Worm (Caenorhabditis elegans) whole organism, young adult: ENCODE measurements around the gene Y46G5A.34.
A peak's percentile ranks its signal among the peaks of the same experiment; 100 is the strongest.

ENCODE experiments used
- C06A6.2 ChIP-seq: fragments of 200-800 bp; sonication (Bioruptor generic); conservative IDR thresholded peaks from 2 replicates; pipeline ENCODE4 v1.3.6; 2022; ENCODE audit warnings: missing genetic modification characterization, missing compliant biosample characterization
- C17E4.6 ChIP-seq: fragments of 200-800 bp; sonication (Bioruptor generic); IDR thresholded peaks from 2 replicates; pipeline ENCODE4 v1.3.6; 2022; ENCODE audit warnings: missing genetic modification reagents, missing genetic modification characterization, missing compliant biosample characterization
- D2030.7 ChIP-seq: fragments of 200-800 bp; sonication (Bioruptor generic); IDR thresholded peaks from 2 replicates; pipeline ENCODE4 v1.3.6; 2022; ENCODE audit warnings: missing genetic modification reagents, missing genetic modification characterization, missing compliant biosample characterization
- F10E7.11 ChIP-seq: sonication (generic microtip); optimal IDR thresholded peaks from 2 replicates; lab custom pipeline; 2017; ENCODE audit warnings: mild to moderate bottlenecking, missing genetic modification characterization, moderate library complexity, missing compliant biosample characterization
- F33H1.4 ChIP-seq: fragments of 200-800 bp; sonication (Bioruptor generic); IDR thresholded peaks from 2 replicates; pipeline ENCODE4 v1.3.6; 2022; ENCODE audit warnings: missing genetic modification reagents, missing genetic modification characterization, missing compliant biosample characterization
- F55B11.4 ChIP-seq: sonication (generic microtip); optimal IDR thresholded peaks from 2 replicates; lab custom pipeline; 2016; ENCODE audit warnings: missing compliant biosample characterization, missing genetic modification characterization, borderline replicate concordance; ENCODE audit not compliant: insufficient read depth
- K11D2.4 ChIP-seq: fragments of 200-800 bp; sonication (Bioruptor generic); IDR thresholded peaks from 2 replicates; pipeline ENCODE4 v1.3.6; 2022; ENCODE audit warnings: missing genetic modification reagents, missing genetic modification characterization, missing compliant biosample characterization
- Y53F4B.3 ChIP-seq: fragments of 200-800 bp; sonication (Bioruptor generic); IDR thresholded peaks from 2 replicates; pipeline ENCODE4 v1.3.6; 2022; ENCODE audit warnings: missing genetic modification reagents, missing genetic modification characterization, missing compliant biosample characterization
- ZK185.1 ChIP-seq: sonication (generic microtip); optimal IDR thresholded peaks from 2 replicates; lab custom pipeline; 2016; ENCODE audit warnings: mild to moderate bottlenecking, missing genetic modification characterization, missing compliant biosample characterization; ENCODE audit not compliant: poor library complexity, severe bottlenecking
- akir-1 ChIP-seq: fragments of 200-800 bp; sonication (Bioruptor generic); optimal IDR thresholded peaks from 2 replicates; lab custom pipeline; 2018; ENCODE audit warnings: mild to moderate bottlenecking, missing genetic modification characterization, moderate library complexity, missing compliant biosample characterization
- ama-1 ChIP-seq, 3 experiments: fragments of 150-350 bp in 1 of 3; sonication (generic microtip) in 2 of 3; optimal IDR thresholded peaks; 2 replicates each; lab custom pipeline; 2014 to 2018; ENCODE audit warnings: missing biosample characterization in 2 of 3, missing genetic modification characterization in 2 of 3, missing genetic modification reagents in 2 of 3
- attf-3 ChIP-seq: fragments of 200-800 bp; sonication (Bioruptor generic); conservative IDR thresholded peaks from 2 replicates; pipeline ENCODE4 v1.3.6; 2022; ENCODE audit warnings: missing genetic modification reagents, missing genetic modification characterization, missing compliant biosample characterization
- attf-5 ChIP-seq: fragments of 200-800 bp; sonication (Bioruptor generic); optimal IDR thresholded peaks from 2 replicates; lab custom pipeline; 2018; ENCODE audit warnings: mild to moderate bottlenecking, missing genetic modification characterization, missing compliant biosample characterization
- cebp-2 ChIP-seq: fragments of 200-800 bp; sonication (Bioruptor generic); IDR thresholded peaks from 2 replicates; pipeline ENCODE4 v1.3.6; 2022; ENCODE audit warnings: missing genetic modification characterization, missing compliant biosample characterization
- ceh-100 ChIP-seq: fragments of 200-800 bp; sonication (Bioruptor generic); IDR thresholded peaks from 2 replicates; pipeline ENCODE4 v1.3.6; 2022; ENCODE audit warnings: missing genetic modification reagents, missing genetic modification characterization, missing compliant biosample characterization
- ceh-40 ChIP-seq: fragments of 200-800 bp; sonication (Bioruptor generic); IDR thresholded peaks from 2 replicates; pipeline ENCODE4 v1.3.6; 2022; ENCODE audit warnings: missing genetic modification characterization, missing compliant biosample characterization
- ceh-58 ChIP-seq: fragments of 200-800 bp; sonication (Bioruptor generic); IDR thresholded peaks from 2 replicates; pipeline ENCODE4 v1.3.6; 2022; ENCODE audit warnings: missing genetic modification characterization, missing compliant biosample characterization
- ceh-91 ChIP-seq: fragments of 200-800 bp; sonication (Bioruptor generic); IDR thresholded peaks from 2 replicates; pipeline ENCODE4 v1.3.6; 2022; ENCODE audit warnings: missing genetic modification reagents, missing genetic modification characterization, missing compliant biosample characterization
- die-1 ChIP-seq: sonication (generic microtip); optimal IDR thresholded peaks from 2 replicates; lab custom pipeline; 2016; ENCODE audit warnings: missing genotype, mild to moderate bottlenecking, missing genetic modification characterization, missing compliant biosample characterization
- dpff-1 ChIP-seq: sonication (generic microtip); optimal IDR thresholded peaks from 2 replicates; lab custom pipeline; 2017; ENCODE audit warnings: mild to moderate bottlenecking, missing genetic modification characterization, missing compliant biosample characterization
- efl-1 ChIP-seq: fragments of 150-350 bp; optimal IDR thresholded peaks from 2 replicates; lab custom pipeline; 2014; ENCODE audit warnings: missing biosample characterization, missing genetic modification reagents, missing genetic modification characterization
- egrh-3 ChIP-seq: fragments of 200-800 bp; sonication (Bioruptor generic); IDR thresholded peaks from 2 replicates; pipeline ENCODE4 v1.3.6; 2022; ENCODE audit warnings: missing genetic modification reagents, missing genetic modification characterization, missing compliant biosample characterization
- ekl-4 ChIP-seq: fragments of 200-800 bp; sonication (Bioruptor generic); IDR thresholded peaks from 2 replicates; pipeline ENCODE4 v1.3.6; 2022; ENCODE audit warnings: missing genetic modification reagents, missing genetic modification characterization, missing compliant biosample characterization
- ets-4 ChIP-seq: fragments of 200-800 bp; sonication (Bioruptor generic); optimal IDR thresholded peaks from 2 replicates; lab custom pipeline; 2018; ENCODE audit warnings: mild to moderate bottlenecking, missing genetic modification characterization, missing compliant biosample characterization
- fkh-3 ChIP-seq: sonication (generic microtip); optimal IDR thresholded peaks from 2 replicates; lab custom pipeline; 2016; ENCODE audit warnings: mild to moderate bottlenecking, missing genetic modification characterization, missing compliant biosample characterization
- gei-17 ChIP-seq: fragments of 200-800 bp; sonication (Bioruptor generic); optimal IDR thresholded peaks from 2 replicates; lab custom pipeline; 2018; ENCODE audit warnings: mild to moderate bottlenecking, missing genetic modification characterization, missing compliant biosample characterization
- him-1 ChIP-seq: sonication (generic microtip); optimal IDR thresholded peaks from 2 replicates; lab custom pipeline; 2016; ENCODE audit warnings: missing genotype, missing genetic modification reagents, missing genetic modification characterization, missing compliant biosample characterization
- hlh-12 ChIP-seq: sonication (generic microtip); optimal IDR thresholded peaks from 2 replicates; lab custom pipeline; 2016; ENCODE audit warnings: missing genetic modification characterization, missing compliant biosample characterization
- hlh-26 ChIP-seq: fragments of 200-800 bp; sonication (Bioruptor generic); conservative IDR thresholded peaks from 2 replicates; pipeline ENCODE4 v1.3.6; 2022; ENCODE audit warnings: missing genetic modification reagents, missing genetic modification characterization, missing compliant biosample characterization
- lag-1 ChIP-seq: fragments of 200-800 bp; sonication (Bioruptor generic); IDR thresholded peaks from 2 replicates; pipeline ENCODE4 v1.3.6; 2022; ENCODE audit warnings: missing genetic modification reagents, missing genetic modification characterization, missing compliant biosample characterization
- let-526 ChIP-seq: fragments of 200-800 bp; sonication (Bioruptor generic); IDR thresholded peaks from 2 replicates; pipeline ENCODE4 v1.3.6; 2022; ENCODE audit warnings: missing genetic modification reagents, missing genetic modification characterization, missing compliant biosample characterization
- lin-40 ChIP-seq: sonication (generic microtip); optimal IDR thresholded peaks from 2 replicates; lab custom pipeline; 2016; ENCODE audit warnings: missing genetic modification characterization, mild to moderate bottlenecking, missing compliant biosample characterization, missing genotype, missing genetic modification reagents
- lin-54 ChIP-seq: fragments of 200-800 bp; sonication (Bioruptor generic); optimal IDR thresholded peaks from 2 replicates; lab custom pipeline; 2018; ENCODE audit warnings: mild to moderate bottlenecking, missing genetic modification characterization, missing compliant biosample characterization
- lsl-1 ChIP-seq: fragments of 200-800 bp; sonication (Bioruptor generic); optimal IDR thresholded peaks from 2 replicates; lab custom pipeline; 2018; ENCODE audit warnings: mild to moderate bottlenecking, missing genetic modification characterization, moderate library complexity, missing compliant biosample characterization
- madf-10 ChIP-seq: sonication (generic microtip); optimal IDR thresholded peaks from 2 replicates; lab custom pipeline; 2016; ENCODE audit warnings: mild to moderate bottlenecking, missing genetic modification characterization, missing compliant biosample characterization
- nhr-120 ChIP-seq: fragments of 200-800 bp; sonication (Bioruptor generic); IDR thresholded peaks from 2 replicates; pipeline ENCODE4 v1.3.6; 2022; ENCODE audit warnings: missing genetic modification characterization, missing compliant biosample characterization
- nhr-80 ChIP-seq: sonication (generic microtip); optimal IDR thresholded peaks from 2 replicates; lab custom pipeline; 2016; ENCODE audit warnings: missing genetic modification characterization, missing compliant biosample characterization
- nhr-90 ChIP-seq: sonication (generic microtip); optimal IDR thresholded peaks from 2 replicates; lab custom pipeline; 2016; ENCODE audit warnings: missing genotype, mild to moderate bottlenecking, missing genetic modification characterization, missing compliant biosample characterization
- pbrm-1 ChIP-seq: fragments of 200-800 bp; sonication (Bioruptor generic); IDR thresholded peaks from 2 replicates; pipeline ENCODE4 v1.3.6; 2022; ENCODE audit warnings: missing genetic modification reagents, missing genetic modification characterization, missing compliant biosample characterization
- rcor-1 ChIP-seq: fragments of 200-800 bp; sonication (Bioruptor generic); IDR thresholded peaks from 2 replicates; pipeline ENCODE4 v1.3.6; 2022; ENCODE audit warnings: missing genetic modification reagents, missing genetic modification characterization, missing compliant biosample characterization
- rec-8 ChIP-seq, 2 experiments: sonication (generic microtip); optimal IDR thresholded peaks; 2 replicates each; lab custom pipeline; 2016; ENCODE audit warnings: mild to moderate bottlenecking in 2 of 2, missing genetic modification characterization in 2 of 2, missing genetic modification reagents in 2 of 2, missing genotype in 2 of 2, missing biosample characterization in 1 of 2, missing compliant biosample characterization in 1 of 2, moderate library complexity in 1 of 2
- repo-1 ChIP-seq: sonication (generic microtip); optimal IDR thresholded peaks from 2 replicates; lab custom pipeline; 2017; ENCODE audit warnings: mild to moderate bottlenecking, missing genetic modification characterization, missing compliant biosample characterization
- sdz-38 ChIP-seq: sonication (generic microtip); optimal IDR thresholded peaks from 2 replicates; lab custom pipeline; 2016; ENCODE audit warnings: missing genotype, missing genetic modification characterization, missing compliant biosample characterization
- snpc-1.3 ChIP-seq: sonication (generic microtip); optimal IDR thresholded peaks from 2 replicates; lab custom pipeline; 2017; ENCODE audit warnings: missing genetic modification characterization, mild to moderate bottlenecking, missing compliant biosample characterization, antibody characterized with exemption, moderate library complexity, missing genotype, missing genetic modification reagents; ENCODE audit not compliant: insufficient read depth
- snpc-4 ChIP-seq, 5 experiments: fragments of 150-350 bp in 1 of 5; sonication (generic microtip) in 4 of 5; optimal IDR thresholded peaks; 2 replicates each; lab custom pipeline; 2014 to 2018; ENCODE audit warnings: missing genetic modification characterization in 5 of 5, missing biosample characterization in 3 of 5, antibody characterized with exemption in 2 of 5, mild to moderate bottlenecking in 2 of 5, missing compliant biosample characterization in 2 of 5, missing genotype in 2 of 5, moderate library complexity in 2 of 5, missing genetic modification reagents in 1 of 5
- tbx-9 ChIP-seq: sonication (generic microtip); optimal IDR thresholded peaks from 2 replicates; lab custom pipeline; 2016; ENCODE audit warnings: borderline replicate concordance, missing genetic modification characterization, inconsistent platforms, missing compliant biosample characterization
- tlf-1 ChIP-seq: fragments of 200-800 bp; sonication (Bioruptor generic); optimal IDR thresholded peaks from 2 replicates; lab custom pipeline; 2018; ENCODE audit warnings: mild to moderate bottlenecking, missing genetic modification characterization, missing compliant biosample characterization
- ztf-25 ChIP-seq: fragments of 200-800 bp; sonication (Bioruptor generic); IDR thresholded peaks from 2 replicates; pipeline ENCODE4 v1.3.6; 2022; ENCODE audit warnings: missing genetic modification reagents, missing genetic modification characterization, missing compliant biosample characterization

Gene Y46G5A.34

DNA sequence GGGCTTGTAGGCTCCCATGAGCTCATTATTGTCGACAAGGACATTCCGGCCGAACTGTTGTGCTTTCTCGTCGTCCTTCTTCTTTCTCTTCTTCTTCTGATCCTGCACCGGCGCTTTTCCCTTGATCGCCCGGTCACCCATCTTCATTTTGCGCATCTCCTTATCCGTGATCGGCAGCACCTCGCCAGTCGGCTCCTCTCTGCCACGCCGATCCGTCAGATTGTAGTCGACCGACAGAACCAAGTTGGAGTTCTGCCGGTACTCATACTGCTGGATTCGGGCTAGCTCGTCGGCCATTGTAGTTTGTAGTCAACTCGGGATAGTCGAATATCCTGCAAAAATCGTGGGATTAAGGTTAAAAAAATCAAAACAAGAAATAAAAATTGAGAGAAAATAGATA, 39.9 kb upstream of the Y46G5A.34 start, which contains the start of gene snrp-200 (continued):
- TF ChIP-seq snpc-4 (GFP tag; optimal IDR thresholded peaks at IDR 0.05; lab: Kevin White, UChicago): no peak
- TF ChIP-seq snpc-4 (tag; optimal IDR thresholded peaks at IDR 0.05; lab: Kevin White, UChicago): no peak
- peak; percentile 15 for TF ChIP-seq dpff-1 (tag; lab: Kevin White, UChicago)
- TF ChIP-seq tbx-9 (tag; lab: Kevin White, UChicago): no peak
- TF ChIP-seq ama-1 (optimal IDR thresholded peaks at IDR 0.05; lab: Kevin White, UChicago): no peak
- TF ChIP-seq ama-1 (GFP tag; optimal IDR thresholded peaks at IDR 0.05; lab: Kevin White, UChicago): peak in 1 of 2 experiments; percentile 35
- no peak for TF ChIP-seq lin-40 (tag; lab: Kevin White, UChicago)
- no peak for TF ChIP-seq lag-1 (GFP tag; lab: Robert Waterston, UW)
- no peak for TF ChIP-seq madf-10
- TF ChIP-seq fkh-3 (tag; lab: Kevin White, UChicago): peak; percentile 39
- no peak for TF ChIP-seq efl-1 (GFP tag; lab: Kevin White, UChicago)
- TF ChIP-seq hlh-26 (GFP tag; lab: Robert Waterston, UW): no peak
- TF ChIP-seq lin-54: peak; percentile 0
- no peak for TF ChIP-seq ceh-40 (GFP tag; lab: Robert Waterston, UW)
- TF ChIP-seq lsl-1 (GFP tag; lab: Kevin White, UChicago): no peak
- no peak for TF ChIP-seq ceh-58 (GFP tag; lab: Robert Waterston, UW)
- TF ChIP-seq pbrm-1: no peak
- TF ChIP-seq K11D2.4 (GFP tag; lab: Robert Waterston, UW): no peak
- TF ChIP-seq akir-1 (GFP tag; lab: Kevin White, UChicago): no peak
- no peak for TF ChIP-seq let-526 (GFP tag; lab: Robert Waterston, UW)
- no peak for TF ChIP-seq rcor-1 (GFP tag; lab: Robert Waterston, UW)
- TF ChIP-seq ekl-4 (GFP tag; lab: Robert Waterston, UW): peak; percentile 85
- TF ChIP-seq hlh-12 (tag; lab: Kevin White, UChicago): no peak
- TF ChIP-seq egrh-3 (GFP tag; lab: Robert Waterston, UW): no peak
- TF ChIP-seq ZK185.1 (tag; lab: Kevin White, UChicago): no peak
- no peak for TF ChIP-seq F33H1.4 (GFP tag; lab: Robert Waterston, UW)
- TF ChIP-seq ceh-100 (GFP tag; lab: Robert Waterston, UW): peak; percentile 56; the same call in 1 of the 2 replicates
- no peak for TF ChIP-seq Y53F4B.3 (GFP tag; lab: Robert Waterston, UW)
- TF ChIP-seq him-1 (tag; lab: Kevin White, UChicago): no peak
- TF ChIP-seq rec-8 (tag; optimal IDR thresholded peaks at IDR 0.05; lab: Kevin White, UChicago): no peak
- no peak for TF ChIP-seq gei-17 (GFP tag; lab: Kevin White, UChicago)
- TF ChIP-seq repo-1 (tag; lab: Kevin White, UChicago): no peak
- no peak for TF ChIP-seq cebp-2 (GFP tag; lab: Robert Waterston, UW)
- no peak for TF ChIP-seq die-1 (tag; lab: Kevin White, UChicago)
- no peak for TF ChIP-seq ceh-91 (GFP tag; lab: Robert Waterston, UW)
- no peak for TF ChIP-seq ets-4 (GFP tag; lab: Kevin White, UChicago)
- no peak for TF ChIP-seq sdz-38
- 0 out of 2 replicates have a peak, but pooled peaks have one; percentile 35 for TF ChIP-seq ztf-25 (GFP tag; lab: Robert Waterston, UW)
- TF ChIP-seq C06A6.2: no peak
- TF ChIP-seq nhr-90 (tag; lab: Kevin White, UChicago): no peak
- TF ChIP-seq nhr-120 (GFP tag; lab: Robert Waterston, UW): no peak
- 0 out of 2 replicates have a peak, but pooled peaks have one; percentile 9 for TF ChIP-seq attf-3
- TF ChIP-seq C17E4.6 (GFP tag; lab: Robert Waterston, UW): no peak; the same call in 1 of the 2 replicates
- no peak for TF ChIP-seq F55B11.4 (tag; lab: Kevin White, UChicago)
- TF ChIP-seq attf-5 (GFP tag; lab: Kevin White, UChicago): no peak
- no peak for TF ChIP-seq tlf-1
- TF ChIP-seq D2030.7 (GFP tag; lab: Robert Waterston, UW): no peak
- no peak for TF ChIP-seq nhr-80
- no peak for TF ChIP-seq F10E7.11
- TF ChIP-seq snpc-1.3: no peak
